Worm (Caenorhabditis elegans) whole organism, L4 larva: Measurements from ENCODE around the gene R08A2.7.
A peak's percentile ranks its signal among the peaks of the same experiment; 100 is the strongest.

Experiments used
- D1046.2 ChIP-seq: fragments of 200-800 bp; sonication (Bioruptor generic); IDR thresholded peaks from 2 replicates; pipeline ENCODE4 v1.3.6; 2022; ENCODE audit warnings: missing genetic modification characterization, missing compliant biosample characterization
- F10B5.3 ChIP-seq: sonication (generic microtip); optimal IDR thresholded peaks from 2 replicates; lab custom pipeline; 2016; ENCODE audit warnings: mild to moderate bottlenecking, missing genetic modification characterization, missing compliant biosample characterization
- F37D6.2 ChIP-seq: sonication (generic microtip); optimal IDR thresholded peaks from 2 replicates; lab custom pipeline; 2016; ENCODE audit warnings: mild to moderate bottlenecking, missing genetic modification characterization, missing compliant biosample characterization
- F44E2.7 ChIP-seq: fragments of 200-800 bp; sonication (Bioruptor generic); IDR thresholded peaks from 2 replicates; pipeline ENCODE4 v2.1.2; 2022; ENCODE audit warnings: missing genetic modification characterization, missing compliant biosample characterization
- Y105C5A.15 ChIP-seq: fragments of 200-800 bp; sonication (Bioruptor generic); IDR thresholded peaks from 2 replicates; pipeline ENCODE4 v1.3.6; 2022; ENCODE audit warnings: missing genetic modification characterization, missing compliant biosample characterization
- Y48G9A.11 ChIP-seq: fragments of 200-800 bp; sonication (Bioruptor generic); IDR thresholded peaks from 2 replicates; pipeline ENCODE4 v1.3.6; 2022; ENCODE audit warnings: missing genetic modification reagents, missing genetic modification characterization, missing compliant biosample characterization
- ZK546.5 ChIP-seq, 2 experiments: sonication (generic microtip); optimal IDR thresholded peaks; 2 replicates each; lab custom pipeline; 2017; ENCODE audit warnings: missing biosample characterization in 2 of 2, missing genetic modification characterization in 2 of 2
- aha-1 ChIP-seq: fragments of 150-350 bp; peaks from one replicate; lab custom pipeline; 2014; ENCODE audit warnings: missing biosample characterization, missing genetic modification characterization
- aly-2 ChIP-seq: sonication (generic microtip); optimal IDR thresholded peaks from 2 replicates; lab custom pipeline; 2018; ENCODE audit warnings: missing biosample characterization, missing genetic modification characterization
- ama-1 ChIP-seq: fragments of 150-350 bp; optimal IDR thresholded peaks from 2 replicates; lab custom pipeline; 2014; ENCODE audit warnings: inconsistent platforms, mixed read lengths
- arid-1 ChIP-seq: fragments of 200-800 bp; sonication (Bioruptor generic); conservative IDR thresholded peaks from 2 replicates; pipeline ENCODE4 v1.3.6; 2022; ENCODE audit warnings: missing genetic modification reagents, missing genetic modification characterization, missing compliant biosample characterization
- ceh-44 ChIP-seq: fragments of 200-800 bp; sonication (Bioruptor generic); IDR thresholded peaks from 2 replicates; pipeline ENCODE4 v1.3.6; 2022; ENCODE audit warnings: missing genetic modification reagents, missing genetic modification characterization, missing compliant biosample characterization
- daf-16 ChIP-seq, 3 experiments: sonication (generic microtip); optimal IDR thresholded peaks; 2 replicates each; lab custom pipeline; 2016 to 2017; ENCODE audit warnings: missing genetic modification characterization in 3 of 3, missing genetic modification reagents in 3 of 3, mild to moderate bottlenecking in 2 of 3, missing compliant biosample characterization in 2 of 3, missing biosample characterization in 1 of 3, moderate library complexity in 1 of 3
- daf-19 ChIP-seq: fragments of 200-800 bp; sonication (Bioruptor generic); conservative IDR thresholded peaks from 2 replicates; pipeline ENCODE4 v1.3.6; 2022; ENCODE audit warnings: missing genetic modification characterization, missing compliant biosample characterization
- dmd-6 ChIP-seq: fragments of 200-800 bp; sonication (Bioruptor generic); IDR thresholded peaks from 2 replicates; pipeline ENCODE4 v1.3.6; 2022; ENCODE audit warnings: missing genetic modification reagents, missing genetic modification characterization, missing compliant biosample characterization
- dmd-8 ChIP-seq: fragments of 200-800 bp; sonication (Bioruptor generic); IDR thresholded peaks from 2 replicates; pipeline ENCODE4 v1.3.6; 2022; ENCODE audit warnings: missing genetic modification characterization, missing compliant biosample characterization
- egl-27 ChIP-seq: sonication (generic microtip); optimal IDR thresholded peaks from 3 replicates; lab custom pipeline; 2017; ENCODE audit warnings: missing biosample characterization, missing genetic modification reagents, missing genetic modification characterization
- egl-43 ChIP-seq: fragments of 200-800 bp; sonication (Bioruptor generic); IDR thresholded peaks from 2 replicates; pipeline ENCODE4 v1.3.6; 2022; ENCODE audit warnings: missing genetic modification reagents, missing genetic modification characterization, missing compliant biosample characterization
- hlh-11 ChIP-seq: fragments of 200-800 bp; sonication (Bioruptor generic); optimal IDR thresholded peaks from 2 replicates; lab custom pipeline; 2018; ENCODE audit warnings: mild to moderate bottlenecking, missing genetic modification characterization, missing compliant biosample characterization
- hlh-30 ChIP-seq: sonication (generic microtip); optimal IDR thresholded peaks from 2 replicates; lab custom pipeline; 2017; ENCODE audit warnings: antibody characterized with exemption, mild to moderate bottlenecking, missing genetic modification characterization, missing compliant biosample characterization; ENCODE audit not compliant: insufficient read depth
- lim-7 ChIP-seq: fragments of 200-800 bp; sonication (Bioruptor generic); IDR thresholded peaks from 2 replicates; pipeline ENCODE4 v1.3.6; 2022; ENCODE audit warnings: missing genetic modification characterization, missing compliant biosample characterization
- lin-1 ChIP-seq: fragments of 200-800 bp; sonication (Bioruptor generic); IDR thresholded peaks from 2 replicates; pipeline ENCODE4 v1.3.6; 2022; ENCODE audit warnings: missing genetic modification reagents, missing genetic modification characterization, missing compliant biosample characterization
- lin-15B ChIP-seq: fragments of 150-350 bp; sonication (generic microtip); optimal IDR thresholded peaks from 3 replicates; lab custom pipeline; 2014; ENCODE audit warnings: missing biosample characterization, missing genetic modification characterization
- lin-29 ChIP-seq: fragments of 200-800 bp; sonication (Bioruptor generic); IDR thresholded peaks from 2 replicates; pipeline ENCODE4 v1.3.6; 2022; ENCODE audit warnings: missing genetic modification reagents, missing genetic modification characterization, missing compliant biosample characterization
- lin-38 ChIP-seq: fragments of 200-800 bp; sonication (Bioruptor generic); IDR thresholded peaks from 2 replicates; pipeline ENCODE4 v1.3.6; 2022; ENCODE audit warnings: missing genetic modification reagents, missing genetic modification characterization, missing compliant biosample characterization
- lsy-2 ChIP-seq, 2 experiments: fragments of 150-350 bp in 1 of 2; sonication (generic microtip) in 1 of 2; optimal IDR thresholded peaks; 2 replicates each; lab custom pipeline; 2014 to 2017; ENCODE audit warnings: missing biosample characterization in 2 of 2, missing genetic modification characterization in 2 of 2
- madf-5 ChIP-seq, 2 experiments: fragments of 200-800 bp; sonication (Bioruptor generic); IDR thresholded peaks; 2 replicates each; pipeline ENCODE4 v1.3.6; 2022; ENCODE audit warnings: missing compliant biosample characterization in 2 of 2, missing genetic modification characterization in 2 of 2
- madf-9 ChIP-seq: fragments of 200-800 bp; sonication (Bioruptor generic); conservative IDR thresholded peaks from 2 replicates; pipeline ENCODE4 v1.3.6; 2022; ENCODE audit warnings: missing genetic modification reagents, missing genetic modification characterization, missing compliant biosample characterization
- mes-2 ChIP-seq: sonication (generic microtip); optimal IDR thresholded peaks from 2 replicates; lab custom pipeline; 2016; ENCODE audit warnings: missing genotype, mild to moderate bottlenecking, missing genetic modification characterization, missing compliant biosample characterization; ENCODE audit not compliant: poor library complexity, severe bottlenecking
- mxl-2 ChIP-seq: fragments of 200-800 bp; sonication (Bioruptor generic); conservative IDR thresholded peaks from 2 replicates; pipeline ENCODE4 v1.3.6; 2022; ENCODE audit warnings: missing genetic modification reagents, missing genetic modification characterization, missing compliant biosample characterization
- nhr-102 ChIP-seq: sonication (generic microtip); optimal IDR thresholded peaks from 2 replicates; lab custom pipeline; 2016; ENCODE audit warnings: mild to moderate bottlenecking, missing genetic modification characterization, moderate library complexity, missing compliant biosample characterization
- nhr-41 ChIP-seq: fragments of 200-800 bp; sonication (Bioruptor generic); IDR thresholded peaks from 2 replicates; pipeline ENCODE4 v1.3.6; 2022; ENCODE audit warnings: missing genetic modification reagents, missing genetic modification characterization, missing compliant biosample characterization
- nhr-6 ChIP-seq: fragments of 150-350 bp; optimal IDR thresholded peaks from 2 replicates; lab custom pipeline; 2014; ENCODE audit warnings: missing biosample characterization, missing genetic modification characterization
- rbr-2 ChIP-seq: sonication (generic microtip); optimal IDR thresholded peaks from 2 replicates; lab custom pipeline; 2016; ENCODE audit warnings: missing genotype, missing genetic modification characterization, missing compliant biosample characterization
- sdz-12 ChIP-seq: fragments of 200-800 bp; sonication (Bioruptor generic); optimal IDR thresholded peaks from 2 replicates; lab custom pipeline; 2018; ENCODE audit warnings: mild to moderate bottlenecking, missing genetic modification characterization, missing compliant biosample characterization
- set-16 ChIP-seq: fragments of 200-800 bp; sonication (Bioruptor generic); IDR thresholded peaks from 2 replicates; pipeline ENCODE4 v1.3.6; 2022; ENCODE audit warnings: missing genetic modification reagents, missing genetic modification characterization, missing compliant biosample characterization
- spr-3 ChIP-seq: fragments of 200-800 bp; sonication (Bioruptor generic); optimal IDR thresholded peaks from 2 replicates; lab custom pipeline; 2018; ENCODE audit warnings: mild to moderate bottlenecking, missing genetic modification characterization, missing compliant biosample characterization
- tag-97 ChIP-seq: fragments of 200-800 bp; sonication (Bioruptor generic); IDR thresholded peaks from 2 replicates; pipeline ENCODE4 v1.3.6; 2022; ENCODE audit warnings: missing genetic modification characterization, missing compliant biosample characterization
- tra-1 ChIP-seq: fragments of 200-800 bp; sonication (Bioruptor generic); IDR thresholded peaks from 2 replicates; pipeline ENCODE4 v1.3.6; 2022; ENCODE audit warnings: missing genetic modification reagents, missing genetic modification characterization, missing compliant biosample characterization
- unc-130 ChIP-seq: sonication (generic microtip); optimal IDR thresholded peaks from 2 replicates; lab custom pipeline; 2016; ENCODE audit warnings: missing genetic modification reagents, missing genetic modification characterization, missing compliant biosample characterization
- vab-7 ChIP-seq: fragments of 200-800 bp; sonication (Bioruptor generic); IDR thresholded peaks from 2 replicates; pipeline ENCODE4 v1.3.6; 2022; ENCODE audit warnings: missing genetic modification reagents, missing genetic modification characterization, missing compliant biosample characterization
- zfp-3 ChIP-seq: fragments of 200-800 bp; sonication (Bioruptor generic); conservative IDR thresholded peaks from 2 replicates; pipeline ENCODE4 v1.3.6; 2022; ENCODE audit warnings: missing genetic modification reagents, missing genetic modification characterization, missing compliant biosample characterization

The R08A2.7 gene

ce11 chrV:14688097-14688912 is 34.8 kb upstream of the R08A2.7 start, which contains the start of gene C47E8.11 (continued):
- TF ChIP-seq egl-43 (GFP tag; lab: Robert Waterston, UW): no peak
- TF ChIP-seq rbr-2: peak; percentile 3
- no peak for TF ChIP-seq F37D6.2 (tag; lab: Kevin White, UChicago)
- no peak for TF ChIP-seq daf-16 (GFP tag; optimal IDR thresholded peaks at IDR 0.05; lab: Kevin White, UChicago)
- TF ChIP-seq daf-16 (tag; optimal IDR thresholded peaks at IDR 0.05; lab: Kevin White, UChicago): peak; percentile 86
- TF ChIP-seq lsy-2 (tag; optimal IDR thresholded peaks at IDR 0.05; lab: Kevin White, UChicago): peak in 1 of 2 experiments; percentile 87
- TF ChIP-seq lin-15B: no peak
- peak; percentile 58 for TF ChIP-seq hlh-11 (tag; lab: Kevin White, UChicago)
- TF ChIP-seq nhr-41 (GFP tag; lab: Robert Waterston, UW): 0 out of 2 replicates have a peak, but pooled peaks have one; percentile 14
- TF ChIP-seq ceh-44: no peak
- TF ChIP-seq dmd-6: no peak; the same call in 1 of the 2 replicates
- TF ChIP-seq spr-3: peak; percentile 27
- peak; percentile 13 for TF ChIP-seq sdz-12 (GFP tag; lab: Kevin White, UChicago)
- peak; percentile 71 for TF ChIP-seq ama-1 (lab: Kevin White, UChicago)

- TF ChIP-seq nhr-6 (tag; lab: Kevin White, UChicago) (peak; percentile 21), lin-38 (GFP tag; lab: Robert Waterston, UW) (peak; percentile 58), lin-29 (0 out of 2 replicates have a peak, but pooled peaks have one; percentile 10), set-16 (peak; percentile 4; the same call in 1 of the 2 replicates), lin-1 (GFP tag; lab: Robert Waterston, UW) (peak; percentile 69), F37D6.2 (tag; lab: Kevin White, UChicago) (no peak), daf-19 (GFP tag; lab: Robert Waterston, UW) (no peak), hlh-11 (tag; lab: Kevin White, UChicago) (peak; percentile 1), Y105C5A.15 (GFP tag; lab: Robert Waterston, UW) (0 out of 2 replicates have a peak, but pooled peaks have one; percentile 15), hlh-30 (tag; lab: Kevin White, UChicago) (no peak), dmd-8 (GFP tag; lab: Robert Waterston, UW) (peak; percentile 72; the same call in 1 of the 2 replicates), mxl-2 (0 out of 2 replicates have a peak, but pooled peaks have one; percentile 3), lim-7 (GFP tag; lab: Robert Waterston, UW) (peak; percentile 62; the same call in 1 of the 2 replicates), D1046.2 (GFP tag; lab: Robert Waterston, UW) (no peak), F10B5.3 (no peak), arid-1 (GFP tag; lab: Robert Waterston, UW) (0 out of 2 replicates have a peak, but pooled peaks have one; percentile 42), daf-16 (GFP tag; optimal IDR thresholded peaks at IDR 0.05; lab: Kevin White, UChicago) (no peak), daf-16 (tag; optimal IDR thresholded peaks at IDR 0.05; lab: Kevin White, UChicago) (peak; percentile 38), egl-27 (no peak), nhr-102 (tag; lab: Kevin White, UChicago) (peak; percentile 3), aha-1 (tag; lab: Kevin White, UChicago) (peak; percentile 35), zfp-3 (GFP tag; lab: Robert Waterston, UW) (0 out of 2 replicates have a peak, but pooled peaks have one; percentile 52), tag-97 (no peak), mes-2 (tag; lab: Kevin White, UChicago) (peak; percentile 68), madf-5 (GFP tag; IDR thresholded peaks at IDR 0.05; lab: Robert Waterston, UW) (peak in 1 of 2 experiments; percentile 55; a peak in 1 of 4 replicates), tra-1 (no peak), madf-9 (GFP tag; lab: Robert Waterston, UW) (0 out of 2 replicates have a peak, but pooled peaks have one; percentile 22), ceh-44 (0 out of 2 replicates have a peak, but pooled peaks have one; percentile 42), unc-130 (GFP tag; lab: Kevin White, UChicago) (peak; percentile 20), aly-2 (no peak), ZK546.5 (tag; optimal IDR thresholded peaks at IDR 0.05; lab: Kevin White, UChicago) (no peak), dmd-6 (peak; percentile 39), vab-7 (GFP tag; lab: Robert Waterston, UW) (peak; percentile 51; the same call in 1 of the 2 replicates), Y48G9A.11 (GFP tag; lab: Robert Waterston, UW) (peak; percentile 29; the same call in 1 of the 2 replicates), egl-43 (GFP tag; lab: Robert Waterston, UW) (peak; percentile 71), F44E2.7 (no peak)
These were observed 33.9 kb upstream of the R08A2.7 start, which contains the start of gene gasr-8 for ce11 chrV:14689060-14689750. Gene gasr-8, plus strand, starts transcription at chrV:14689110.
